Fruit fly (Drosophila melanogaster): ENCODE measurements around the gene CAH5.

CAH5 gene

DNA sequence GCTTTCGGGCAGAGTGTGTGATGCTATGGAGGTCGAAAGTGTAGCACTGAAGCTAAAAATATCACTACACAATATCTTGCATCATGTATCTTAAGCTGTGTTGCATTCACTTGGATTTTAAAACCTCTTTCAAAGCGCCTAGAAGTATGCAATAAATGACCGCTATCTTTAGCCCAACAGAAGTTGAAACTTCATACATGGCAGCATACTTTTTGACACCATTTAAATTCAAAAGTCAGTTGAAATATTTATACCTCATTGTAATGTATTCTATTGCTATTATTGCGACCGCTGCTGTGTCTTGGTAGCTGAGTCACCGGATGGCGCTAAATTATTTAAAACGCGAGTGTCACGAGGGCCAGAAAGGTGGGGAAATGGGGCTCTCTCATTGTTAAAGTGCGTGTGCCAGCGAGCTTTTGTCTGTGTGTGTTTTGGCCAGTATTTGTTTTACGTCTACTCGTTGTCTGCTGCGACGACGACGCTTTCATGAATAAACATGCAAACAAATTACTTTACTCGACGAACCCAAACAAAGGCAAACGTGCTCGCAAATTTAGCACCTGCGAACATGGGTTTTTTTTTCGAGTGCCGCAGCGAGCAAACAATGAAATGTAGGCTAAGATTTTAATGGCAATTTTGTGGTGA lies 8.5 kb downstream of the CAH5 start (continued):
- TF ChIP-seq kay (GFP tag; optimal IDR thresholded peaks at IDR 0.05) = peak; percentile 26
- TF ChIP-seq C15 (GFP tag; IDR thresholded peaks at IDR 0.05) = no peak
- no peak for TF ChIP-seq h (optimal IDR thresholded peaks at IDR 0.05)
- peak; percentile 23 for TF ChIP-seq CG11504 (tag; optimal IDR thresholded peaks at IDR 0.05)
- TF ChIP-seq CG12219 (GFP tag; optimal IDR thresholded peaks at IDR 0.05) = no peak
- TF ChIP-seq HLH3B (GFP tag; IDR thresholded peaks at IDR 0.05) = no peak
- TF ChIP-seq Mad (GFP tag; optimal IDR thresholded peaks at IDR 0.05) = no peak
- TF ChIP-seq insv (GFP tag; optimal IDR thresholded peaks at IDR 0.05) = no peak
- no peak for TF ChIP-seq Fer3 (tag; optimal IDR thresholded peaks at IDR 0.05)
- no peak for TF ChIP-seq CG6683 (GFP tag; optimal IDR thresholded peaks at IDR 0.05)
- TF ChIP-seq CG8290 (GFP tag; optimal IDR thresholded peaks at IDR 0.05) = peak; percentile 83
- TF ChIP-seq CG8290 (tag; optimal IDR thresholded peaks at IDR 0.05) = peak in 1 of 2 experiments; percentile 72
- TF ChIP-seq p53 (GFP tag; optimal IDR thresholded peaks at IDR 0.05) = peak; percentile 32
- peak; percentile 6 for TF ChIP-seq CG7839 (tag; optimal IDR thresholded peaks at IDR 0.05)
- TF ChIP-seq hkb (optimal IDR thresholded peaks at IDR 0.05) = no peak
- 0 out of 2 replicates have a peak, but pooled peaks have one; percentile 20 for TF ChIP-seq hkb (GFP tag; IDR thresholded peaks at IDR 0.05)
- peak; percentile 7; the same call in 1 of the 2 replicates for TF ChIP-seq E2f2 (GFP tag; IDR thresholded peaks at IDR 0.05)
- TF ChIP-seq CG15073 (GFP tag; optimal IDR thresholded peaks at IDR 0.05) = no peak
- peak; percentile 36 for TF ChIP-seq ATbp (GFP tag; optimal IDR thresholded peaks at IDR 0.05)
- no peak for TF ChIP-seq cato (GFP tag; optimal IDR thresholded peaks at IDR 0.05; ENCODE audit: borderline replicate concordance)
- no peak for TF ChIP-seq dpn (GFP tag; optimal IDR thresholded peaks at IDR 0.05)
- no peak for TF ChIP-seq tx (GFP tag; optimal IDR thresholded peaks at IDR 0.05)
- 0 out of 3 replicates have a peak, but pooled peaks have one; percentile 13 for TF ChIP-seq CG7357 (GFP tag; IDR thresholded peaks at IDR 0.05)
- no peak for TF ChIP-seq Lim3 (GFP tag; IDR thresholded peaks at IDR 0.05)
- peak; percentile 24 for TF ChIP-seq lab (GFP tag; optimal IDR thresholded peaks at IDR 0.05)
- peak; percentile 1 for TF ChIP-seq Fer1 (GFP tag; optimal IDR thresholded peaks at IDR 0.05)
- TF ChIP-seq CG30431 (GFP tag; optimal IDR thresholded peaks at IDR 0.05) = no peak
- TF ChIP-seq CG11247 (GFP tag; IDR thresholded peaks at IDR 0.05) = no peak
- no peak for TF ChIP-seq run (tag; optimal IDR thresholded peaks at IDR 0.05)
- peak; percentile 80 for TF ChIP-seq CG17612 (GFP tag; IDR thresholded peaks at IDR 0.05)

DNA sequence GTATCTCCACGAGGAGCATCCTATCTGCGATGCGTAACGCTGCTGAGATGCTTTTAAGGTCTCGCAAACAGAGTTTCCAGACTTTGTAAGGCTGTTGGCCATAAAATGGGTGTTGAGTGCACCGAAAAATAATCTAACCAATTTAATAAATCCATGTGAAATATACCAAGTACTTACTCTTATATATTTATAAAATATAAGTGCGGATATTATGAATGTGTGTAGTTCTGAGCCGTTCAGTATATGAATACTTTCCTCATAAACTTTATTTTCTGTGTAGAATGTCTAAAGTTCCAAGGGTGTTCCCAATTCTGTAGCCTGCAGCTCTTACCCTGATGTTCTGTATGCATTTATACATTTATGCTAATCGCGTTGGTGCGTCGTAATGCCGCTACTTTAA lies 23.4 kb downstream of the CAH5 start:
- TF ChIP-seq CG5180 (GFP tag; optimal IDR thresholded peaks at IDR 0.05) (no peak), Ada2b (GFP tag; IDR thresholded peaks at IDR 0.05) (no peak), B-H1 (GFP tag; IDR thresholded peaks at IDR 0.05) (no peak), CG4707 (GFP tag; optimal IDR thresholded peaks at IDR 0.05) (no peak), NfI (GFP tag; optimal IDR thresholded peaks at IDR 0.05) (no peak)

DNA sequence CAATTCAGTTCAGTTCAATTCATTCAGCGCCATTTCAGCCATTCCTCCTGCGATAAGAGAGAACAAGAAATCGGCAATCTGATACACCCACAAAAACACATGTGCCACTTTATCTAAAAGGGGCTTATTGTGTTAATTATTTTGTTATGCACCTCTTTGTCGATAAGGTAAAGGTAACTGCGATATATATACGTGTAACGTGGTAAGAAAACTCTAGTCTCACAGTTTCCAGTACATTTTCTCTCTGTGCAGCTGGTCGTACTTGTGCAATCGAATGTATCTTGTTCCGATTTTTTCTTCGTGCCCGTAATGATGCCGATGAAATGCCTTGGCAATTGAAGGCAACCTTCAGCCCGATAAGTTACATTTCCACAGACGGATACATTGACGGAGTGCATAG lies 25.1 kb downstream of the CAH5 start:
- TF ChIP-seq caup (GFP tag; optimal IDR thresholded peaks at IDR 0.05; ENCODE audit: severe bottlenecking) (peak; percentile 50), Ets65A (GFP tag) (peak; percentile 75), Drgx (GFP tag; IDR thresholded peaks at IDR 0.05) (peak; percentile 36; the same call in 1 of the 2 replicates), CG15601 (tag; optimal IDR thresholded peaks at IDR 0.05) (peak; percentile 63), mirr (GFP tag; optimal IDR thresholded peaks at IDR 0.05) (peak; percentile 13), Antp (GFP tag; optimal IDR thresholded peaks at IDR 0.05) (no peak), kah (GFP tag; optimal IDR thresholded peaks at IDR 0.05) (no peak), CG32767 (GFP tag; IDR thresholded peaks at IDR 0.05) (no peak), HLH3B (GFP tag; IDR thresholded peaks at IDR 0.05) (no peak)
